Fruit fly (Drosophila melanogaster) whole organism, embryonic: Measurements from ENCODE around the gene Rbp.

Source experiments
- BEAF-32 ChIP-seq: fragments of 200-800 bp; sonication (Bioruptor generic); optimal IDR thresholded peaks from 3 replicates; lab custom pipeline; 2017; ENCODE audit warnings: missing biosample characterization, missing genetic modification characterization, mild to moderate bottlenecking, moderate library complexity, missing genetic modification reagents
- CG10267 ChIP-seq: fragments of 200-800 bp; sonication (Bioruptor generic); optimal IDR thresholded peaks from 2 replicates; lab custom pipeline; 2018; ENCODE audit warnings: missing biosample characterization, mild to moderate bottlenecking, missing genetic modification characterization, moderate library complexity
- CG11085 ChIP-seq: fragments of 200-800 bp; sonication (Bioruptor generic); IDR thresholded peaks from 2 replicates; pipeline ENCODE4 v1.3.6; 2022; ENCODE audit warnings: missing biosample characterization, missing genetic modification characterization
- CG11456 ChIP-seq: fragments of 200-800 bp; sonication (Bioruptor generic); IDR thresholded peaks from 3 replicates; pipeline ENCODE4 v1.3.6; 2022; ENCODE audit warnings: missing biosample characterization, missing genetic modification characterization
- CG13424 ChIP-seq: fragments of 200-800 bp; sonication (Bioruptor generic); optimal IDR thresholded peaks from 2 replicates; lab custom pipeline; 2019; ENCODE audit warnings: missing biosample characterization, mild to moderate bottlenecking, missing genetic modification characterization, moderate library complexity
- CG14441 ChIP-seq: fragments of 200-800 bp; sonication (Bioruptor generic); IDR thresholded peaks from 2 replicates; pipeline ENCODE4 v1.3.6; 2022; ENCODE audit warnings: missing biosample characterization, missing genetic modification characterization
- CG14965 ChIP-seq: fragments of 200-800 bp; sonication (Bioruptor generic); optimal IDR thresholded peaks from 2 replicates; lab custom pipeline; 2016; ENCODE audit warnings: missing biosample characterization, missing genetic modification characterization, borderline replicate concordance
- CG15073 ChIP-seq: fragments of 200-800 bp; sonication (Bioruptor generic); optimal IDR thresholded peaks from 2 replicates; lab custom pipeline; 2016; ENCODE audit warnings: missing biosample characterization, missing genetic modification characterization
- CG17802 ChIP-seq: fragments of 200-800 bp; sonication (Bioruptor generic); optimal IDR thresholded peaks from 2 replicates; lab custom pipeline; 2018; ENCODE audit warnings: missing biosample characterization, mild to moderate bottlenecking, missing genetic modification characterization, moderate library complexity
- CG2202 ChIP-seq: fragments of 200-800 bp; sonication (Bioruptor generic); optimal IDR thresholded peaks from 2 replicates; lab custom pipeline; 2018; ENCODE audit warnings: missing biosample characterization, mild to moderate bottlenecking, missing genetic modification characterization
- CG3838 ChIP-seq: fragments of 200-800 bp; sonication (Bioruptor generic); optimal IDR thresholded peaks from 3 replicates; lab custom pipeline; 2016; ENCODE audit warnings: missing biosample characterization, missing genetic modification characterization
- CG4360 ChIP-seq: fragments of 200-800 bp; sonication (Bioruptor generic); IDR thresholded peaks from 2 replicates; pipeline ENCODE4 v1.3.6; 2022; ENCODE audit warnings: missing biosample characterization, missing genetic modification characterization
- CG4617 ChIP-seq: fragments of 200-800 bp; sonication (Bioruptor generic); optimal IDR thresholded peaks from 3 replicates; lab custom pipeline; 2016; ENCODE audit warnings: missing biosample characterization, missing genetic modification characterization, borderline replicate concordance
- CG4820 ChIP-seq: fragments of 200-800 bp; sonication (Bioruptor generic); optimal IDR thresholded peaks from 3 replicates; lab custom pipeline; 2016; ENCODE audit warnings: missing biosample characterization, missing genetic modification characterization
- CG6254 ChIP-seq: fragments of 200-800 bp; sonication (Bioruptor generic); optimal IDR thresholded peaks from 3 replicates; lab custom pipeline; 2017; ENCODE audit warnings: mild to moderate bottlenecking, missing biosample characterization, missing genetic modification reagents, missing genetic modification characterization
- CG7786 ChIP-seq: fragments of 200-800 bp; sonication (Bioruptor generic); optimal IDR thresholded peaks from 2 replicates; lab custom pipeline; 2016; ENCODE audit warnings: missing biosample characterization, missing genetic modification characterization
- Hmx ChIP-seq: fragments of 200-800 bp; sonication (Bioruptor generic); optimal IDR thresholded peaks from 2 replicates; lab custom pipeline; 2016; ENCODE audit warnings: missing biosample characterization, missing genetic modification characterization
- Hsf ChIP-seq: fragments of 200-800 bp; sonication (Bioruptor generic); optimal IDR thresholded peaks from 3 replicates; lab custom pipeline; 2016; ENCODE audit warnings: missing biosample characterization, missing genetic modification characterization
- Mes4 ChIP-seq: fragments of 200-800 bp; sonication (Bioruptor generic); optimal IDR thresholded peaks from 2 replicates; lab custom pipeline; 2016; ENCODE audit warnings: missing biosample characterization, missing genetic modification characterization
- NC2β ChIP-seq: fragments of 200-800 bp; sonication (Bioruptor generic); optimal IDR thresholded peaks from 2 replicates; lab custom pipeline; 2016; ENCODE audit warnings: missing biosample characterization, missing genetic modification characterization
- Neu2 ChIP-seq: fragments of 200-800 bp; sonication (Bioruptor generic); optimal IDR thresholded peaks from 3 replicates; lab custom pipeline; 2016; ENCODE audit warnings: missing biosample characterization, missing genetic modification characterization, borderline replicate concordance
- Ptx1 ChIP-seq: fragments of 200-800 bp; sonication (Bioruptor generic); IDR thresholded peaks from 2 replicates; pipeline ENCODE4 v1.3.6; 2022; ENCODE audit warnings: missing biosample characterization, missing genetic modification characterization
- Side ChIP-seq: fragments of 200-800 bp; sonication (Bioruptor generic); optimal IDR thresholded peaks from 2 replicates; lab custom pipeline; 2016; ENCODE audit warnings: missing biosample characterization, missing genetic modification characterization
- Sox102F ChIP-seq: fragments of 200-800 bp; sonication (Bioruptor generic); optimal IDR thresholded peaks from 2 replicates; lab custom pipeline; 2018; ENCODE audit warnings: missing biosample characterization, mild to moderate bottlenecking, missing genetic modification characterization, moderate library complexity
- Ssrp ChIP-seq: fragments of 200-800 bp; sonication (Bioruptor generic); optimal IDR thresholded peaks from 2 replicates; lab custom pipeline; 2018; ENCODE audit warnings: missing biosample characterization, mild to moderate bottlenecking, missing genetic modification characterization, moderate library complexity
- ac ChIP-seq: fragments of 200-800 bp; sonication (Bioruptor generic); optimal IDR thresholded peaks from 3 replicates; lab custom pipeline; 2017; ENCODE audit warnings: missing biosample characterization, mild to moderate bottlenecking, missing genetic modification characterization
- dan ChIP-seq: fragments of 200-800 bp; sonication (Bioruptor generic); IDR thresholded peaks from 2 replicates; pipeline ENCODE4 v1.3.6; 2022; ENCODE audit warnings: missing biosample characterization, missing genetic modification characterization
- dmrt99B ChIP-seq: fragments of 200-800 bp; sonication (Bioruptor generic); optimal IDR thresholded peaks from 2 replicates; lab custom pipeline; 2018; ENCODE audit warnings: missing biosample characterization, mild to moderate bottlenecking, missing genetic modification characterization, moderate library complexity
- exex ChIP-seq: fragments of 200-800 bp; sonication (Bioruptor generic); optimal IDR thresholded peaks from 4 replicates; lab custom pipeline; 2018; ENCODE audit warnings: missing biosample characterization, mild to moderate bottlenecking, missing genetic modification characterization, moderate library complexity
- jumu ChIP-seq: fragments of 200-800 bp; sonication (Bioruptor generic); optimal IDR thresholded peaks from 3 replicates; lab custom pipeline; 2016; ENCODE audit warnings: missing biosample characterization, missing genetic modification characterization
- lov ChIP-seq, 2 experiments: fragments of 200-800 bp in 1 of 2; fragments of >200 bp in 1 of 2; sonication (Bioruptor generic) in 1 of 2; IDR thresholded peaks in 1 of 2; optimal IDR thresholded peaks in 1 of 2; 2 replicates in 1 of 2; 3 replicates in 1 of 2; pipeline versions ENCODE4 v1.3.6 to Lab custom; 2017 to 2022; ENCODE audit warnings: missing biosample characterization in 1 of 2, missing genetic modification characterization in 1 of 2
- mirr ChIP-seq: fragments of 200-800 bp; sonication (Bioruptor generic); optimal IDR thresholded peaks from 3 replicates; lab custom pipeline; 2018; ENCODE audit warnings: missing biosample characterization, mild to moderate bottlenecking, missing genetic modification characterization
- mld ChIP-seq: fragments of 200-800 bp; sonication (Bioruptor generic); IDR thresholded peaks from 3 replicates; pipeline ENCODE4 v1.3.6; 2022; ENCODE audit warnings: missing biosample characterization, missing genetic modification characterization; ENCODE audit not compliant: partially characterized antibody
- onecut ChIP-seq: fragments of 200-800 bp; sonication (Bioruptor generic); IDR thresholded peaks from 2 replicates; pipeline ENCODE4 v1.3.6; 2022; ENCODE audit warnings: missing biosample characterization, missing genetic modification characterization
- pita ChIP-seq: fragments of 200-800 bp; sonication (Bioruptor generic); optimal IDR thresholded peaks from 2 replicates; lab custom pipeline; 2017; ENCODE audit warnings: missing biosample characterization, mild to moderate bottlenecking, missing genetic modification characterization
- prd ChIP-seq, 3 experiments: fragments of >200 bp in 2 of 3; fragments of 200-800 bp in 1 of 3; sonication (Bioruptor generic) in 1 of 3; optimal IDR thresholded peaks in 2 of 3; IDR thresholded peaks in 1 of 3; 2 replicates in 2 of 3; 3 replicates in 1 of 3; pipeline versions ENCODE4 v1.3.6 to Lab custom; 2017 to 2022; ENCODE audit warnings: missing biosample characterization in 1 of 3, missing genetic modification characterization in 1 of 3
- pros ChIP-seq: fragments of 200-800 bp; sonication (Bioruptor generic); optimal IDR thresholded peaks from 3 replicates; lab custom pipeline; 2019; ENCODE audit warnings: missing biosample characterization, mild to moderate bottlenecking, missing genetic modification characterization, moderate library complexity
- ranshi ChIP-seq: fragments of 200-800 bp; sonication (Bioruptor generic); IDR thresholded peaks from 2 replicates; pipeline ENCODE4 v1.3.6; 2022; ENCODE audit warnings: missing biosample characterization, missing genetic modification characterization
- sc ChIP-seq, 3 experiments: fragments of >200 bp in 2 of 3; fragments of 200-800 bp in 1 of 3; sonication (Bioruptor generic) in 1 of 3; optimal IDR thresholded peaks; 2 replicates in 2 of 3; 3 replicates in 1 of 3; lab custom pipeline; 2017; ENCODE audit warnings: mild to moderate bottlenecking in 1 of 3, missing biosample characterization in 1 of 3, missing genetic modification characterization in 1 of 3, missing genetic modification reagents in 1 of 3
- sens-2 ChIP-seq: fragments of 200-800 bp; sonication (Bioruptor generic); IDR thresholded peaks from 2 replicates; pipeline ENCODE4 v1.3.6; 2022; ENCODE audit warnings: missing biosample characterization, missing genetic modification characterization
- sim ChIP-seq: fragments of 200-800 bp; sonication (Bioruptor generic); IDR thresholded peaks from 2 replicates; pipeline ENCODE4 v1.3.6; 2022; ENCODE audit warnings: missing biosample characterization, missing genetic modification characterization
- sisA ChIP-seq: fragments of 200-800 bp; sonication (Bioruptor generic); IDR thresholded peaks from 2 replicates; pipeline ENCODE4 v1.3.6; 2022; ENCODE audit warnings: missing biosample characterization, missing genetic modification characterization
- slou ChIP-seq: fragments of 200-800 bp; sonication (Bioruptor generic); optimal IDR thresholded peaks from 3 replicates; lab custom pipeline; 2016; ENCODE audit warnings: missing biosample characterization, missing genetic modification characterization
- stc ChIP-seq: fragments of 200-800 bp; sonication (Bioruptor generic); IDR thresholded peaks from 2 replicates; pipeline ENCODE4 v1.3.6; 2022; ENCODE audit warnings: missing biosample characterization, missing genetic modification characterization
- tap ChIP-seq: fragments of 200-800 bp; optimal IDR thresholded peaks from 3 replicates; lab custom pipeline; 2019; ENCODE audit warnings: missing biosample characterization, mild to moderate bottlenecking, missing genetic modification characterization, moderate library complexity
- trem ChIP-seq: fragments of 200-800 bp; optimal IDR thresholded peaks from 3 replicates; lab custom pipeline; 2019; ENCODE audit warnings: missing biosample characterization, mild to moderate bottlenecking, missing genetic modification characterization, moderate library complexity
- yki ChIP-seq: fragments of >200 bp; optimal IDR thresholded peaks from 3 replicates; lab custom pipeline; 2018
- zen2 ChIP-seq: fragments of 200-800 bp; sonication (Bioruptor generic); IDR thresholded peaks from 3 replicates; pipeline ENCODE4 v1.3.6; 2022; ENCODE audit warnings: missing biosample characterization, missing genetic modification characterization; ENCODE audit not compliant: partially characterized antibody

Rbp gene

dm6 chr3R:15418824-15419530 lies 44.5 kb downstream of the Rbp start (continued):
- TF ChIP-seq sisA (GFP tag; lab: Robert Waterston, UW) (peak; percentile 49; the same call in 1 of the 2 replicates), CG7786 (GFP tag; lab: Kevin White, UChicago) (no peak), ranshi (GFP tag; lab: Robert Waterston, UW) (no peak; the same call in 1 of the 2 replicates), sens-2 (GFP tag; lab: Robert Waterston, UW) (no peak), sim (GFP tag; lab: Robert Waterston, UW) (no peak), BEAF-32 (GFP tag; lab: Kevin White, UChicago) (no peak), CG15073 (GFP tag; lab: Kevin White, UChicago) (no peak), CG11456 (GFP tag; lab: Robert Waterston, UW) (no peak), Hsf (peak; percentile 48), pros (GFP tag; lab: Kevin White, UChicago) (peak; percentile 96), Ssrp (peak; percentile 88), CG4617 (GFP tag; lab: Kevin White, UChicago) (peak; percentile 22), CG11085 (GFP tag; lab: Robert Waterston, UW) (no peak), CG13424 (peak; percentile 86), CG17802 (tag; lab: Kevin White, UChicago) (no peak), sc (optimal IDR thresholded peaks at IDR 0.05; lab: Kevin White, UChicago) (no peak), sc (GFP tag; optimal IDR thresholded peaks at IDR 0.05; lab: Kevin White, UChicago) (peak; percentile 62), mirr (no peak), tap (tag; lab: Kevin White, UChicago) (peak; percentile 21), CG2202 (tag; lab: Kevin White, UChicago) (peak; percentile 52), CG10267 (tag; lab: Kevin White, UChicago) (peak; percentile 81), lov (optimal IDR thresholded peaks at IDR 0.05; lab: Kevin White, UChicago) (no peak), lov (GFP tag; IDR thresholded peaks at IDR 0.05; lab: Robert Waterston, UW) (no peak), CG4360 (GFP tag; lab: Robert Waterston, UW) (peak; percentile 83), dan (GFP tag; lab: Robert Waterston, UW) (no peak), ac (GFP tag; lab: Kevin White, UChicago) (peak; percentile 59), onecut (GFP tag; lab: Robert Waterston, UW) (peak; percentile 43), Mes4 (GFP tag; lab: Kevin White, UChicago) (peak; percentile 15), zen2 (GFP tag; lab: Robert Waterston, UW) (no peak), exex (tag; lab: Kevin White, UChicago) (no peak), prd (optimal IDR thresholded peaks at IDR 0.05; lab: Kevin White, UChicago) (no peak), prd (GFP tag; IDR thresholded peaks at IDR 0.05; lab: Robert Waterston, UW) (peak; percentile 71; the same call in 2 of the 3 replicates), CG3838 (GFP tag; lab: Kevin White, UChicago) (no peak), CG4820 (peak; percentile 66), Side (GFP tag; lab: Kevin White, UChicago) (no peak), Neu2 (GFP tag; lab: Kevin White, UChicago) (no peak), CG14965 (GFP tag; lab: Kevin White, UChicago) (no peak), dmrt99B (peak; percentile 82), yki (lab: Kevin White, UChicago) (peak; percentile 16), CG14441 (GFP tag; lab: Robert Waterston, UW) (no peak), CG6254 (peak; percentile 33), slou (GFP tag; lab: Kevin White, UChicago) (peak; percentile 54), NC2β (no peak), mld (GFP tag; lab: Robert Waterston, UW) (no peak), jumu (no peak), pita (GFP tag; lab: Kevin White, UChicago) (no peak), Ptx1 (peak; percentile 51; the same call in 1 of the 2 replicates), Sox102F (GFP tag; lab: Kevin White, UChicago) (peak; percentile 77), Hmx (peak; percentile 25), trem (tag; lab: Kevin White, UChicago) (peak; percentile 49), stc (GFP tag; lab: Robert Waterston, UW) (peak; percentile 48)
